Worm (Caenorhabditis elegans) whole organism, L4/young adult: Measurements from ENCODE around the gene BE0003N10.1.

Source experiments
- W03F9.2 ChIP-seq: fragments of 150-350 bp; optimal IDR thresholded peaks from 2 replicates; lab custom pipeline; 2014; ENCODE audit warnings: missing biosample characterization, missing genetic modification characterization
- dao-5 ChIP-seq: sonication (generic microtip); optimal IDR thresholded peaks from 2 replicates; lab custom pipeline; 2016; ENCODE audit warnings: missing genotype, missing genetic modification characterization, moderate library complexity, missing compliant biosample characterization

DNA sequence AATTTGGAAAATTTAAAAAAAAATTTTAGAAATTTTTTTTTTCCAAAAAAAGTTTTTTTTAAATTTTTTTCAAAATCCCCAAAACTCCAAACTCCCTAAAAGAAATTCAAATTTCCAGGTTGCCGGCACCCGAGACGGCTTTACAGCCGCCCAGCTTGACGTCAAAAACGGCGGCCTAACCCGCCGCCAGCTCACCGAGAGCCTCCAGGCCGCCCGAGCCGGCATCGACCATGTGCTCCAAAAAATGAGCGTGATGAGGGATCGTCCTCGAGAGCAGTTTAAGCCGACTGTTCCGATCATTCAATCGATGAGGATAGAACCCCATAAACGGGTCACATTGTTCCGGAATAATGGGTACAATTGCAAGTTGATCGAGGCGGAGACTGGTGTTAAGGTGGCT is 6.5 kb downstream of the BE0003N10.1 start:
- no peak for TF ChIP-seq dao-5 (tag; lab: Kevin White, UChicago)
- no peak for TF ChIP-seq W03F9.2 (tag; lab: Kevin White, UChicago)
